Fruit fly (Drosophila melanogaster) whole organism, wandering third instar larva: ENCODE measurements around the gene CG13894.

Experiments
- Abd-B ChIP-seq: fragments of >200 bp; optimal IDR thresholded peaks from 2 replicates; lab custom pipeline; 2017; ENCODE audit warnings: missing biosample characterization, missing genetic modification characterization
- CG32264 ChIP-seq: fragments of 200-800 bp; sonication (Bioruptor generic); optimal IDR thresholded peaks from 2 replicates; lab custom pipeline; 2016; ENCODE audit warnings: missing biosample characterization, missing genetic modification characterization
- CG9705 ChIP-seq: fragments of 200-800 bp; sonication (Bioruptor generic); optimal IDR thresholded peaks from 2 replicates; lab custom pipeline; 2018; ENCODE audit warnings: missing biosample characterization, mild to moderate bottlenecking, missing genetic modification characterization
- CrebA ChIP-seq: fragments of 200-800 bp; sonication (Bioruptor generic); optimal IDR thresholded peaks from 2 replicates; lab custom pipeline; 2016; ENCODE audit warnings: missing biosample characterization, mild to moderate bottlenecking, missing genetic modification characterization, borderline replicate concordance
- Dfd ChIP-seq: fragments of >200 bp; optimal IDR thresholded peaks from 2 replicates; lab custom pipeline; 2017; ENCODE audit warnings: missing biosample characterization, missing genetic modification characterization
- Dif ChIP-seq: fragments of 200-275, 200-300 bp; sonication (Bioruptor generic); optimal IDR thresholded peaks from 2 replicates; lab custom pipeline; 2018; ENCODE audit warnings: missing biosample characterization, missing genetic modification characterization; ENCODE audit not compliant: partially characterized antibody
- GATAd ChIP-seq: sonication (Bioruptor generic); optimal IDR thresholded peaks from 2 replicates; lab custom pipeline; 2016; ENCODE audit warnings: missing biosample characterization, missing genetic modification characterization
- HLH106 ChIP-seq: fragments of 200-800 bp; optimal IDR thresholded peaks from 3 replicates; lab custom pipeline; 2019; ENCODE audit warnings: missing biosample characterization, mild to moderate bottlenecking, missing genetic modification characterization, moderate library complexity
- Hnf4 ChIP-seq: fragments of 200-800 bp; sonication (Bioruptor generic); optimal IDR thresholded peaks from 2 replicates; lab custom pipeline; 2016; ENCODE audit warnings: missing biosample characterization, mild to moderate bottlenecking, missing genetic modification characterization
- Hr83 ChIP-seq: fragments of 200-300 bp; sonication (Bioruptor generic); optimal IDR thresholded peaks from 2 replicates; lab custom pipeline; 2016; ENCODE audit warnings: missing biosample characterization, mild to moderate bottlenecking, missing genetic modification characterization, moderate library complexity; ENCODE audit not compliant: poor library complexity, severe bottlenecking
- Jra ChIP-seq: sonication (Bioruptor generic); optimal IDR thresholded peaks from 2 replicates; lab custom pipeline; 2016; ENCODE audit warnings: missing biosample characterization, missing genetic modification characterization
- Mio ChIP-seq: sonication (Bioruptor generic); optimal IDR thresholded peaks from 2 replicates; lab custom pipeline; 2016; ENCODE audit warnings: missing biosample characterization, missing genetic modification characterization
- Myc ChIP-seq: fragments of >200 bp; optimal IDR thresholded peaks from 2 replicates; lab custom pipeline; 2017
- N ChIP-seq: fragments of >200 bp; optimal IDR thresholded peaks from 2 replicates; lab custom pipeline; 2018; ENCODE audit warnings: missing biosample characterization, missing external identifiers, missing genetic modification characterization
- OdsH ChIP-seq: fragments of 200-800 bp; sonication (Bioruptor generic); optimal IDR thresholded peaks from 2 replicates; lab custom pipeline; 2016; ENCODE audit warnings: missing biosample characterization, mild to moderate bottlenecking, missing genetic modification characterization
- Rel ChIP-seq, 2 experiments: fragments of 200-800 bp; sonication (Bioruptor generic) in 1 of 2; optimal IDR thresholded peaks; 2 replicates in 1 of 2; 3 replicates in 1 of 2; lab custom pipeline; 2016 to 2019; ENCODE audit warnings: mild to moderate bottlenecking in 2 of 2, missing biosample characterization in 2 of 2, missing genetic modification characterization in 2 of 2, moderate library complexity in 1 of 2
- Sp1 ChIP-seq: fragments of 200-800 bp; sonication (Bioruptor generic); optimal IDR thresholded peaks from 3 replicates; lab custom pipeline; 2019; ENCODE audit warnings: missing biosample characterization, mild to moderate bottlenecking, missing genetic modification characterization, moderate library complexity
- Vsx2 ChIP-seq: fragments of 200-300, 225-300 bp; sonication (Bioruptor generic); optimal IDR thresholded peaks from 2 replicates; lab custom pipeline; 2018; ENCODE audit warnings: missing biosample characterization, missing genetic modification characterization; ENCODE audit not compliant: partially characterized antibody
- br ChIP-seq: fragments of 200-800 bp; sonication (Bioruptor generic); optimal IDR thresholded peaks from 2 replicates; lab custom pipeline; 2016; ENCODE audit warnings: missing biosample characterization, missing genetic modification characterization
- brk ChIP-seq: fragments of 200-800 bp; sonication (Bioruptor generic); optimal IDR thresholded peaks from 2 replicates; lab custom pipeline; 2016; ENCODE audit warnings: missing biosample characterization, mild to moderate bottlenecking, missing genetic modification characterization
- dl ChIP-seq, 2 experiments: fragments of 175-275, 200-275 bp in 1 of 2; fragments of 200-275 bp in 1 of 2; sonication (Bioruptor generic); optimal IDR thresholded peaks; lab custom pipeline; 2018; ENCODE audit warnings: mild to moderate bottlenecking in 2 of 2, missing biosample characterization in 2 of 2, missing genetic modification characterization in 2 of 2, moderate library complexity in 2 of 2; ENCODE audit not compliant: partially characterized antibody in 2 of 2, insufficient read depth in 1 of 2
- dsf ChIP-seq: sonication (Bioruptor generic); optimal IDR thresholded peaks from 2 replicates; lab custom pipeline; 2016; ENCODE audit warnings: missing biosample characterization, missing genetic modification characterization, borderline replicate concordance
- ey ChIP-seq: fragments of 200-800 bp; sonication (Bioruptor generic); optimal IDR thresholded peaks from 2 replicates; lab custom pipeline; 2016; ENCODE audit warnings: missing biosample characterization, missing genetic modification characterization
- foxo ChIP-seq, 2 experiments: fragments of 200-800 bp; sonication (Bioruptor generic); optimal IDR thresholded peaks; 2 replicates in 1 of 2; 3 replicates in 1 of 2; lab custom pipeline; 2016 to 2017; ENCODE audit warnings: missing biosample characterization in 2 of 2, missing genetic modification characterization in 2 of 2
- fru ChIP-seq: fragments of 200-800 bp; sonication (Bioruptor generic); optimal IDR thresholded peaks from 3 replicates; lab custom pipeline; 2016; ENCODE audit warnings: missing biosample characterization, mild to moderate bottlenecking, missing genetic modification characterization
- h ChIP-seq: fragments of 200-800 bp; sonication (Bioruptor generic); optimal IDR thresholded peaks from 3 replicates; lab custom pipeline; 2016; ENCODE audit warnings: missing biosample characterization, mild to moderate bottlenecking, missing genetic modification characterization
- jim ChIP-seq: fragments of 175-275, 200-325 bp; sonication (Bioruptor generic); optimal IDR thresholded peaks from 2 replicates; lab custom pipeline; 2016; ENCODE audit warnings: missing biosample characterization, mild to moderate bottlenecking, missing genetic modification characterization
- lola ChIP-seq: fragments of >200 bp; optimal IDR thresholded peaks from 2 replicates; lab custom pipeline; 2017; ENCODE audit warnings: missing biosample characterization, missing genetic modification characterization
- pan ChIP-seq: fragments of >200 bp; optimal IDR thresholded peaks from 2 replicates; lab custom pipeline; 2017
- rgr ChIP-seq: fragments of 200-800 bp; sonication (Bioruptor generic); optimal IDR thresholded peaks from 3 replicates; lab custom pipeline; 2016; ENCODE audit warnings: missing biosample characterization, mild to moderate bottlenecking, missing genetic modification characterization
- sage ChIP-seq: fragments of 200-800 bp; sonication (Bioruptor generic); optimal IDR thresholded peaks from 2 replicates; lab custom pipeline; 2016; ENCODE audit warnings: missing biosample characterization, mild to moderate bottlenecking, missing genetic modification characterization
- sv ChIP-seq: fragments of 200-800 bp; sonication (Bioruptor generic); optimal IDR thresholded peaks from 3 replicates; lab custom pipeline; 2016; ENCODE audit warnings: missing biosample characterization, missing genetic modification characterization
- tai ChIP-seq: sonication (Bioruptor generic); optimal IDR thresholded peaks from 2 replicates; lab custom pipeline; 2016; ENCODE audit warnings: missing biosample characterization, missing genetic modification characterization
- usp ChIP-seq: fragments of >200 bp; optimal IDR thresholded peaks from 2 replicates; lab custom pipeline; 2017; ENCODE audit warnings: missing biosample characterization, missing genetic modification characterization
- woc ChIP-seq: sonication (Bioruptor generic); optimal IDR thresholded peaks from 2 replicates; lab custom pipeline; 2016; ENCODE audit warnings: missing biosample characterization, mild to moderate bottlenecking, missing genetic modification characterization

Gene CG13894

DNA sequence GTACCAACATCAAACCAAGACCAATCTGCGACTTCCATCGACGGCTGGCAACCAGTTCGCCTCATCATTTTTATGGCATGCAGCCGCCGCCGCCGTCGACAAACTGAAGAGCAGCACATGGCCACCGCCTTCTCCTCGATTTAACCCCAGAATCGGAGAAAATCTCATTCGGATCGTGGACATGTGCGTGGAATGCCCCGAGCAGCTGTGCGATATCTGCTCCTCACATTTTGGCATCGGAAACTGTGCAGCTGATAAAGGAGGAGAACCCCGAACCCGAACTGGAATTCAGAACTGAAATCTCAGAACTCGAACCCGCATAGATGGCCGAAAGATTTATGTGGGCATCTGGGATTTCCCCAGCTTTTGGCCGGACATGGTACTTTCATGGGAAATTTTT, 44.2 kb upstream of the CG13894 start:
- TF ChIP-seq CG32264 (GFP tag; lab: Kevin White, UChicago) (no peak), pan (lab: Kevin White, UChicago) (no peak), N (no peak), lola (GFP tag; lab: Kevin White, UChicago) (no peak), jim (GFP tag; lab: Kevin White, UChicago) (no peak), tai (GFP tag; lab: Kevin White, UChicago) (no peak), br (GFP tag; lab: Kevin White, UChicago) (no peak), sv (GFP tag; lab: Kevin White, UChicago) (no peak), sage (GFP tag; lab: Kevin White, UChicago) (no peak), dl (GFP tag; optimal IDR thresholded peaks at IDR 0.05; lab: Kevin White, UChicago; ENCODE audit: insufficient read depth in 1 of 2, partially characterized antibody in 2 of 2) (no peak), HLH106 (no peak), CrebA (GFP tag; lab: Kevin White, UChicago) (no peak), Hr83 (GFP tag; lab: Kevin White, UChicago) (no peak), dsf (GFP tag; lab: Kevin White, UChicago) (no peak), brk (GFP tag; lab: Kevin White, UChicago) (no peak), Hnf4 (GFP tag; lab: Kevin White, UChicago) (no peak), GATAd (no peak), fru (GFP tag; lab: Kevin White, UChicago) (no peak), rgr (GFP tag; lab: Kevin White, UChicago) (no peak)
- TF ChIP-seq, all 38 proteins: peak for 0

DNA sequence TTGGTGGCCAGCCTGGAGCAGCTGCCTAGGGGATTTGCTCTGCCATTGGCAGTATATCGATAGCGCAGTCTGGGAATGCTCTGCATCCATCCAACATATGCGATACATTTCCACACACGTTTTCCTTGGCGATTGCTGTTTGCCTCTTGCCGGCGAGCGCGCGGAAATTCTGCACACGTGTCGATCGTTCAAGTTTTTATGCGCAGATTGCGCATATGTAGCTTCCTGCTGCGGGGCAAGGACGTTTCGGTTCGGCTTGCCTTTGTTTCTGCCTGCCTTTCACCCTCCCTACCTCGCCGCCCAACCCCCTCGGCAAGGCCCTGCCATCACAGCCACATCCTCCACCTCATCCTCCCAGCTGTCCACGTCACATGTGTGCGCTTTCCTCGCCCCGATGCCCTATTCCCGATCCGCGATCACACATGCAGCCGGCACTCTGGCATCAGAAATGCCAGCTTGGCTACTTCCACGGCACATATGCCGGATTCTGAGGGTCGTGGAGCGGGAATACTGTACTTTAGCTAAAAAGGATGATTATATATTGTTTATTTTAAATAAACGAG, 43.5 kb upstream of the CG13894 start:
- TF ChIP-seq rgr (GFP tag; lab: Kevin White, UChicago) (no peak), lola (GFP tag; lab: Kevin White, UChicago) (no peak), dl (GFP tag; optimal IDR thresholded peaks at IDR 0.05; lab: Kevin White, UChicago; ENCODE audit: insufficient read depth in 1 of 2, partially characterized antibody in 2 of 2) (no peak), N (no peak)

DNA sequence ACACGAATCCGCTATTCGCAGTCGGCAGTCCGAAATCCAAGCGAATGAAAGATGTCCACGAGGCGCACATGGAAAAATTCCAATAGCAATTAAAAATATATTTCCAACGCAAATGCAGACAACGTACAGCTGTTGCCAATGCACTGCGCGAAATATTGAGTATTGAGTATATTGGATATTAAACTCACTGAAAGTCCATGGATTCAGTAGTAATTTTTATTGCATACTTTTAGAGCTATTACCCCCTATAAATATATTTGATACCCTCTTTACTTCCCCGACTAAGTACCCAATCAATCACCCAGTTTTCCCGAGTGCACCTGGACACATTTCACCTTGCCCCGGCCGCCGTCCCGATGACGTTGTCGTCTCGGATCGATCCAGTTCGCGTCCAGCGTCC, 42.7 kb upstream of the CG13894 start:
- TF ChIP-seq h (no peak), Sp1 (GFP tag; lab: Kevin White, UChicago) (no peak), CG9705 (GFP tag; lab: Kevin White, UChicago) (no peak), foxo (GFP tag; optimal IDR thresholded peaks at IDR 0.05; lab: Kevin White, UChicago) (peak in 1 of 2 experiments; percentile 5), jim (GFP tag; lab: Kevin White, UChicago) (no peak), OdsH (GFP tag; lab: Kevin White, UChicago) (no peak), usp (GFP tag; lab: Kevin White, UChicago) (no peak), Abd-B (GFP tag; lab: Kevin White, UChicago) (no peak)

DNA sequence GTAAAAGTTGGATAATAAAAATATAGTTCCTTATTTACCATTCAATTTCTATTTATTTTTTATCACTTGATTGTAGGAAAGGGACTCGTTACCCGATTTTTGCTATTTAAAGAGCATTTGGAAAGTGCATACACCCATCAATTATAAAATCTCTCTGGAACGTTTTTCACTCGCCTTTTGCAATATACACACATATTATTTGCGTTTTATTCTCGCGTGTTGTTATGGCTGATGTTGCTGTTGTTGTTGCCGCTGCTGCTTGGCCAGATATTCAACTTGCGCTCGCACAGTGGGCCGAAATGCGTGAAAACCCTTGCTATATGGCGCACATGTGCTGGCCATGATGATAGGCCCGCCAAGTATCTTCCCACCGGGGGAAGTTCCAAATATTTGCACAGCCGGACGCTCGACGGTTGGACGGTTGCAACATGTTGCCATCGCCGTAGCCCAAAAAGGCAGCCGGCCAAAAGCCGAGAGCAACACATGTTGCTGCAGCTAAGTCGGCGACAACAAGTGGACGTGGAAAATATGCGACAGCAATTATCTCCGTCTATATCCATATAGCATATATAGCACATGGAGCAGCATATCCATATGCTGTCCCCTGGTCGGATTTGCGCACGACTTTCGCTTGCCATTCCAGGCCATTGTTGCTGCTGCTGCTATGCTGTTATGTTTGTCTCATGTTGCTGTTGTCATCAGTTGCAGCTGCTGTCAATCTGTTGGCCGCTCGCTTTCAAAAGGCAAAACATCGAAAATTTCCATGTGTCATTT, 40.6 kb upstream of the CG13894 start:
- TF ChIP-seq sv (GFP tag; lab: Kevin White, UChicago) (no peak), Dfd (GFP tag; lab: Kevin White, UChicago) (no peak), CG9705 (GFP tag; lab: Kevin White, UChicago) (no peak), Myc (lab: Kevin White, UChicago) (peak; percentile 5), dl (GFP tag; optimal IDR thresholded peaks at IDR 0.05; lab: Kevin White, UChicago; ENCODE audit: insufficient read depth in 1 of 2, partially characterized antibody in 2 of 2) (peak in 1 of 2 experiments; percentile 2), Dif (GFP tag; lab: Kevin White, UChicago) (peak; percentile 48), h (peak; percentile 27), dsf (GFP tag; lab: Kevin White, UChicago) (no peak), foxo (GFP tag; optimal IDR thresholded peaks at IDR 0.05; lab: Kevin White, UChicago) (peak in 1 of 2 experiments; percentile 34), ey (peak; percentile 2), Vsx2 (GFP tag; lab: Kevin White, UChicago) (no peak), br (GFP tag; lab: Kevin White, UChicago) (peak; percentile 22), rgr (GFP tag; lab: Kevin White, UChicago) (no peak), Jra (GFP tag; lab: Kevin White, UChicago) (no peak), woc (GFP tag; lab: Kevin White, UChicago) (peak; percentile 80), GATAd (no peak), sage (GFP tag; lab: Kevin White, UChicago) (no peak), tai (GFP tag; lab: Kevin White, UChicago) (no peak), CG32264 (GFP tag; lab: Kevin White, UChicago) (no peak), lola (GFP tag; lab: Kevin White, UChicago) (no peak), brk (GFP tag; lab: Kevin White, UChicago) (peak; percentile 60), Sp1 (GFP tag; lab: Kevin White, UChicago) (peak; percentile 4), Hnf4 (GFP tag; lab: Kevin White, UChicago) (no peak), Rel (GFP tag; optimal IDR thresholded peaks at IDR 0.05; lab: Kevin White, UChicago) (no peak), Rel (tag; optimal IDR thresholded peaks at IDR 0.05; lab: Kevin White, UChicago) (peak; percentile 5), Mio (no peak), fru (GFP tag; lab: Kevin White, UChicago) (peak; percentile 35)
